Worm (Caenorhabditis elegans): ENCODE data around the gene puf-3.

The puf-3 gene

ce11 chrIV:13512112-13512569 is at the start of gene puf-3:
Gene puf-3 (minus strand): TSS chrIV:13512162.
- TF ChIP-seq ceh-39 (tag; optimal IDR thresholded peaks at IDR 0.05): no peak
- no peak for TF ChIP-seq ces-1 (GFP tag; optimal IDR thresholded peaks at IDR 0.05)
- no peak for TF ChIP-seq ceh-83 (GFP tag; optimal IDR thresholded peaks at IDR 0.05)
- no peak for TF ChIP-seq mep-1 (tag; optimal IDR thresholded peaks at IDR 0.05)
- no peak for TF ChIP-seq unc-62 (GFP tag; optimal IDR thresholded peaks at IDR 0.05)
- TF ChIP-seq lin-13 (tag; optimal IDR thresholded peaks at IDR 0.05): no peak
- no peak for TF ChIP-seq flh-1 (GFP tag; optimal IDR thresholded peaks at IDR 0.05)
- TF ChIP-seq mab-5 (tag; optimal IDR thresholded peaks at IDR 0.05): no peak
- no peak for TF ChIP-seq drap-1 (GFP tag; optimal IDR thresholded peaks at IDR 0.05)
- TF ChIP-seq elt-1 (tag; optimal IDR thresholded peaks at IDR 0.05; ENCODE audit: borderline replicate concordance, insufficient read depth): no peak
- TF ChIP-seq elt-3 (tag; optimal IDR thresholded peaks at IDR 0.05): no peak
- TF ChIP-seq tbx-8 (GFP tag; optimal IDR thresholded peaks at IDR 0.05): no peak
- no peak for TF ChIP-seq nhr-12 (tag; optimal IDR thresholded peaks at IDR 0.05)
- TF ChIP-seq nhr-2 (tag; optimal IDR thresholded peaks at IDR 0.05): no peak
- no peak for TF ChIP-seq nhr-28 (tag; optimal IDR thresholded peaks at IDR 0.05)
- TF ChIP-seq lin-32 (GFP tag; optimal IDR thresholded peaks at IDR 0.05): no peak
- TF ChIP-seq cnd-1 (tag; optimal IDR thresholded peaks at IDR 0.05): no peak
- no peak for TF ChIP-seq unc-120 (tag; optimal IDR thresholded peaks at IDR 0.05; ENCODE audit: poor library complexity, severe bottlenecking)
- TF ChIP-seq ham-2 (GFP tag; optimal IDR thresholded peaks at IDR 0.05): no peak
- TF ChIP-seq snpc-4 (tag; optimal IDR thresholded peaks at IDR 0.05): no peak

ce11 chrIV:13561629-13562028 is 49.7 kb upstream of the puf-3 start, which contains the start of the genes Y45F10B.13 and qui-1:
Gene Y45F10B.13 (minus strand): TSS chrIV:13561729.
Gene qui-1 (plus strand): TSS chrIV:13561861.
- TF ChIP-seq ces-1 (GFP tag; optimal IDR thresholded peaks at IDR 0.05) (peak; percentile 1), unc-120 (tag; optimal IDR thresholded peaks at IDR 0.05; ENCODE audit: poor library complexity, severe bottlenecking) (peak; percentile 56), ceh-43 (GFP tag; optimal IDR thresholded peaks at IDR 0.05) (no peak)

ce11 chrIV:13559020-13559419 is 47.1 kb upstream of the puf-3 start:
- TF ChIP-seq pha-4 (tag; optimal IDR thresholded peaks at IDR 0.05) (no peak), lin-32 (GFP tag; optimal IDR thresholded peaks at IDR 0.05) (no peak), ztf-11 (tag; optimal IDR thresholded peaks at IDR 0.05) (no peak), sem-2 (GFP tag; optimal IDR thresholded peaks at IDR 0.05) (no peak), elt-1 (tag; optimal IDR thresholded peaks at IDR 0.05; ENCODE audit: borderline replicate concordance, insufficient read depth) (no peak), lin-13 (tag; optimal IDR thresholded peaks at IDR 0.05) (no peak), mep-1 (tag; optimal IDR thresholded peaks at IDR 0.05) (no peak), ceh-83 (GFP tag; optimal IDR thresholded peaks at IDR 0.05) (no peak), lsy-2 (tag; optimal IDR thresholded peaks at IDR 0.05) (no peak)

- TF ChIP-seq M03D4.4 (tag; optimal IDR thresholded peaks at IDR 0.05) (no peak), hlh-1 (tag; optimal IDR thresholded peaks at IDR 0.05) (peak; percentile 86), zip-8 (tag; optimal IDR thresholded peaks at IDR 0.05) (no peak), tbx-8 (GFP tag; optimal IDR thresholded peaks at IDR 0.05) (no peak), lsy-2 (tag; optimal IDR thresholded peaks at IDR 0.05) (no peak), unc-39 (tag; optimal IDR thresholded peaks at IDR 0.05) (no peak)
Observed at ce11 chrIV:13557393-13557792, 45.4 kb upstream of the puf-3 start.

ce11 chrIV:13555508-13555907 is 43.5 kb upstream of the puf-3 start:
- TF ChIP-seq lin-13 (tag; optimal IDR thresholded peaks at IDR 0.05) (no peak), ces-1 (GFP tag; optimal IDR thresholded peaks at IDR 0.05) (peak; percentile 64), unc-120 (tag; optimal IDR thresholded peaks at IDR 0.05; ENCODE audit: poor library complexity, severe bottlenecking) (no peak)

- TF ChIP-seq ces-1 (GFP tag; optimal IDR thresholded peaks at IDR 0.05) (peak; percentile 62), sem-2 (GFP tag; optimal IDR thresholded peaks at IDR 0.05) (no peak)
Observed at ce11 chrIV:13554350-13554749, 42.4 kb upstream of the puf-3 start.

Data from whole organism, mixed stage, embryonic.